Worm (Caenorhabditis elegans) whole organism, dauer: ENCODE measurements around the gene C45G9.4.
"Not testable (repeated sequence)": the region's sequence is repeated elsewhere in the genome, so short reads cannot be mapped to it uniquely, and the experiment has no call there.

Experiments used
- unc-62 ChIP-seq: sonication (generic microtip); optimal IDR thresholded peaks from 2 replicates; lab custom pipeline; 2017; ENCODE audit warnings: missing biosample characterization, missing genetic modification reagents, missing genetic modification characterization

The C45G9.4 gene

DNA sequence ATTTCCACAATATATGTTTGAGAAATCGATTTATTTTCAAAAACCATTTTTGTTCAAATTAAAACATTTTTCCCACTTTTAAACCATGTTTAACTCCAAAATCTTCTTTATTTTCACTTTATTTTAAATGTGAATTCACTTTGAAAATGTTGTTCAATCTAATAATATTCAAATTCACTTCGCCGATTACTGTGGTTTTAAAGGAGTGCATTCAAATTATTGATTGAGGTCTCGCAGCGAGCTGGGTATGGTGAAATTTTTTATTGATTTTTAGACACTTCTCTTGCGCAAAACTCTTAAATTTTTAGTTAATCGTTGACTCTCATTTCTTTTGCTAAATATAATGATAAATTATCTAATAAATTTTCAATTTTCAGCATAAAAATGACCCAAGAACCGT is 14.8 kb upstream of the C45G9.4 start, which contains the start of gene C45G9.5:
Gene C45G9.5 (plus strand): TSS at position 378 of the 400 bp plus-strand sequence.
- no peak for TF ChIP-seq unc-62

- no peak for TF ChIP-seq unc-62
These were observed 10.6 kb upstream of the C45G9.4 start, which contains the start of gene C45G9.15 for ce11 chrIII:5051949-5052348. TSS of gene C45G9.15 (minus strand) at chrIII:5052049.

- no peak for TF ChIP-seq unc-62
These were observed 9.0 kb upstream of the C45G9.4 start, which contains the start of gene C45G9.8 for ce11 chrIII:5053541-5053940. TSS of gene C45G9.8 (minus strand) at chrIII:5053641.

- TF ChIP-seq unc-62 = not testable (repeated sequence)
These were observed 6.8 kb upstream of the C45G9.4 start, which contains the start of gene C45G9.9 for ce11 chrIII:5055709-5056108. TSS of gene C45G9.9 (minus strand) at chrIII:5055809.

DNA sequence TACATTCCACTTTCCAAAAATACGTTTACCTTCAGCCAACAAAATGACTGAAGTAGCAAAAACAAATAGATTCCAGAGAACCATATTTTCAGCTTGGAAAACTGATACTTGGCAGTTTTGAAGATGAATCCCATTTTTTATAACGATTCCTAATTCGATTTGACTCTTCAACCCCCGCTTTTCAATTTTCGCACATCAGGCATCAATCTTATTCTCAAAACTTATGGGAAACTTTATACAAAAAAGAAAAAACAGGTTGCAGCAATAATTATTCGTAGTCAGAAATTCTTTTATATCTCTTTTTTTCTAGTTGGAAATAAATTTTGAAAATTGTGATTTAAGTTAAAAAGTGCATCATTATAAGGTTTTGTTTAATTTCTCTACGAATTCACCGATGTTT is 708 bp upstream of the C45G9.4 start, which contains the start of gene C45G9.10:
Gene C45G9.10 (minus strand): TSS at position 101 of the 400 bp plus-strand sequence.
- no peak for TF ChIP-seq unc-62

ce11 chrIII:5068675-5069233 is 6.2 kb downstream of the C45G9.4 start, which contains the start of the genes C45G9.11 and C45G9.2:
TSS of gene C45G9.11 (minus strand) at chrIII:5068725.
TSS of gene C45G9.2 (plus strand) at chrIII:5069066.
- TF ChIP-seq unc-62 = no peak

- no peak for TF ChIP-seq unc-62
These were observed 9.0 kb downstream of the C45G9.4 start, which contains the start of gene C45G9.12 for ce11 chrIII:5071509-5071908. TSS of gene C45G9.12 (minus strand) at chrIII:5071609.

DNA sequence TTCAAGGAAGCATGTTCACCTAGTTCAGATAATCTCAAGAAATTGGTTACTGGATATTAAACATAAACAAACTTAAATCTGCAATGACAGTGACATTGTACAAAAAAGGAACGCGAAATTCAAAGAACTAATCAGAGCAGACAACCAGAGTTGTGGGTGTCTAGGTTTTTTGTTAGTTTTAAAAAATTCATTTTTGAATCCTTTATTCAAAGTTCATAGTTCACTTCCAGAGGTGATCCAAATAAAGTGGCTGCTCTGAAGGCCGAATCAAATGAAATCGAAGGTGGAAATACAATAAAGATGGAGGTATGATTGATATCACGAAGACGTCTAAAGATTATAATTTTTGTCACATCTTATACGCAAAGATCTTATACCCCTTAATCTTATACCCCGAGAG is 11.9 kb downstream of the C45G9.4 start, which contains the start of gene ttbk-6:
Gene ttbk-6 (plus strand): TSS at position 301 of the 400 bp plus-strand sequence.
- TF ChIP-seq unc-62 = no peak

ce11 chrIII:5076569-5076968 is 14.1 kb downstream of the C45G9.4 start:
- TF ChIP-seq unc-62 = no peak

DNA sequence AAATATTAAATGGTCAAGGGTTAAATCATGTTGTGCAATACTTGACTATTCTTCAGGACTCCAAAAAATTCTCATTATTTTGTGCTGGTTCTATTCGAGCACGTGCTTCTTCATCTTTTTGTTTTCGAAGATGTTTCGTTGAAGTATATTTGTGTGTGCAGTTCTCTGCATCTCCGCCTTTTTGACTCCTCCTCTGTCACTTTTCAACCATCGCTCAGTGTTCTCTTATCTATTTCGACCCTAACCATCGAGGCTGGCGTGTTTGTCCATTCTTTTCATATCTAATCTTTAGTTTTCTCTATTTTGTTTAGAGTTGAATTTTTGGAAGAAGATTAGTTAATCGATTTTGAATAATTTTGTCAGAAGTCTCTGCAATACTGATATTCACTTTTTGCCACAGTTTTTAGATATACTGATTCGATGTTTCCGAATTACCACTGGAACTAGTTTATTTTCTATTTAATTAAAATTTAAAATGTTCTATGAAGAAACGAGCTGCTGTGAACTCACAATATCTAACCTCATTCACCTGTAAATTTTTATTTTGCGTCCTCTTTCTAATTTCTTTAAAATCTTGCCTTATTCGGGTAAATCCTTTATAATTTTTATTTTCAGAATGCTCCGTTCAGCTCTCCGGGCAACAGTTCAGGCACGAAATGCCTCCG is 14.8 kb downstream of the C45G9.4 start, which contains the start of gene alh-1:
Gene alh-1 (plus strand): TSS at position 615 of the 665 bp plus-strand sequence.
- no peak for TF ChIP-seq unc-62

ce11 chrIII:5078062-5078461 is 15.6 kb downstream of the C45G9.4 start:
- no peak for TF ChIP-seq unc-62

- TF ChIP-seq unc-62 = no peak
These were observed 18.4 kb downstream of the C45G9.4 start for ce11 chrIII:5080700-5081572.

DNA sequence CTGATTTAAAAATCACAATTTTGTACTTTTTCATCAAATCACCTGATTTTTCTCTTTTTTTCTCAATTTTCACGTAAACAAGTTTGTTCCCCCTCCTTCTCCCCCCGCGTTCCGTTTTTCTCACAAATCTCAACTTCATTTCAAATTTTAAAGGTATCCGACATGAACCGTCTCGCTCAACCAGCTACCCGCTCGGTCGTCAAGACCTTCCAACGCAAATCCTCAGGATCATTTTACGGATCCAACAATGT is 19.0 kb downstream of the C45G9.4 start, which contains the start of gene cox-6A:
Gene cox-6A (plus strand): TSS at position 152 of the 251 bp plus-strand sequence.
- TF ChIP-seq unc-62 = no peak

DNA sequence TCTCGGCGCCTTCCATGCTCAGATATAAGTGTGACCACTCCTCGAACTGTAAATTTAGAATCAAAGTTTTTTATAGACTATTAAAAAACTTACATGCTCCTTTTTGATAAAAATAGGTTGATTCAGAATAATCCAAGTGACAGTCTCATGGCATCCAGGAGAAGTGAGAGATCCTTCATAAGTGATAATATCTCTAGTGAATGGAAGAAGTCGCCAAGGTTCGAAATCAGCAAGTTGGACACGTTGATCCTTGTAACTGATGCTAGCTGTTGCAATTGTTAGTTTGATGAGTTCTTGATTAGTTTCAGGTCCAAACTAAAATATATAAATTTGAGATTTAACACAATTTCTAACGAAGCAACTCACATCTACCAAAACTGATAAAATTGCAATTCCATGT is 20.8 kb downstream of the C45G9.4 start:
- TF ChIP-seq unc-62 = no peak

ce11 chrIII:5085529-5085928 is 23.0 kb downstream of the C45G9.4 start, which contains the start of gene cah-1:
TSS of gene cah-1 (minus strand) at chrIII:5085629.
- TF ChIP-seq unc-62 = no peak

DNA sequence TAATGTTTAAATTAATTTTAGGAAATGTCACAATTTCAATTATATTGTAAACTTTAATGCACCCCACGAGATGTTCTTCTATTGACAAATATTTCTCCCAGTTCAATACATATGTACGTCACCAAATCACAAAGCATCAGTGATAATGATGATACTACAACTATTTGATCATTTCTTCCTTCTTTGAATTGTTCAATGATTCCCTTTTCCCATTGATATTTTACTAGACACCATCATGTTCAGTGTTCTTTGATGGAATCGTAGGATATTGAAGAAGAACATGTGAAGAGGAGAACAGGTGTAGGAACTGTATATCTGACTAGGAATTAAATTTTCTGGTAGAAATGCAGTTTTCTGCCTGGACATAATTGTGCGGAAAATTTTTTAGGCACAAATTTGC is 27.0 kb downstream of the C45G9.4 start:
- no peak for TF ChIP-seq unc-62

- TF ChIP-seq unc-62 = no peak
These were observed 29.8 kb downstream of the C45G9.4 start for ce11 chrIII:5092345-5092744.
